Worm (Caenorhabditis elegans): ENCODE measurements around the gene T24H10.4.
A peak's percentile ranks its signal among the peaks of the same experiment; 100 is the strongest.

The T24H10.4 gene

ce11 chrII:9141110-9141509 is 31.8 kb downstream of the T24H10.4 start:
- peak in 1 of 2 experiments; percentile 52 for TF ChIP-seq unc-62 (GFP tag; optimal IDR thresholded peaks at IDR 0.05 in 1 of 2)
- TF ChIP-seq unc-62 (tag; optimal IDR thresholded peaks at IDR 0.05), result no peak
- TF ChIP-seq arid-1 (GFP tag; conservative IDR thresholded peaks at IDR 0.05), result no peak

DNA sequence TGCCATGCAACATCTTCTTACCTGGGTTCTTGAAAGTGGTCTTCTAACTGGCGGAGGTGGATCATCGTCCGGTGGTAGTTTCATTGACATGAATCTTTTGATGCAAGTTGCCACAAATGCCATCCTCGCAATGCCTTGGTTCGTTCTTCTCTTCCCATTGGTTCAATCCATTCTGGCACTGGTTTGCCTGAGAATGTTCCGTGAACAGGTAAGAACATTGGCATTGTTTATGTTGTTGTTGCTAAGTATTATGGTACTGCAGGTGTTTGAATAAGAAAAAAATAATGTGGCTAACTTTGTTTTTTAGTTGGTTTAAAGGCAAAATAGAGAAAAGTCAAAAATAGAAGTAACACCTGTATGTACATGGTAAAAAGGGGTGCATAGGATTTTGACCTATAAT is 34.5 kb downstream of the T24H10.4 start:
- peak in 1 of 2 experiments; percentile 93 for TF ChIP-seq unc-62 (GFP tag; optimal IDR thresholded peaks at IDR 0.05 in 1 of 2)
- TF ChIP-seq unc-62 (tag; optimal IDR thresholded peaks at IDR 0.05), result no peak
- TF ChIP-seq fos-1 (tag; optimal IDR thresholded peaks at IDR 0.05), result no peak

DNA sequence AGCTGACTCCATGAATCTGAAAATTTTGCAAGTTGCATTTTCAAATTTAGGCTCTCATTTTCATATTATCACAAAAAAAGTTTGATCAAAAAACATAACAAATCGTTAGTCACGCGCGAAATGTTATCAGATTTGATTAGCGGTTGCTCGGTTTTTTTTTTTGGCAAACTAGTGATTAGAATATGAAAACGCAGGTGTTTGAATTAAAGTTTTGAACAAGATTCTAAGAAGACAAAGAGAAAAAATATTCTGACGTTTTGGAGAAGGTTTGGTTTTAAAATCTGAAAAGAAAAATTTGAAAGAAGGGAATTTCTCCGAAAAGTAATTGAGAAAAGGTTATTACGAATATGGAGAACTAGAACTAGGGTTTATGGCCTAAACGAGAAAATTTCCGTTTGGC is 35.0 kb downstream of the T24H10.4 start:
- TF ChIP-seq lin-15B (tag; optimal IDR thresholded peaks at IDR 0.05) (no peak), Y75B8A.6 (GFP tag; IDR thresholded peaks at IDR 0.05) (no peak), lin-39 (tag; optimal IDR thresholded peaks at IDR 0.05) (no peak), F10B5.3 (tag; optimal IDR thresholded peaks at IDR 0.05) (no peak), nhr-111 (GFP tag; optimal IDR thresholded peaks at IDR 0.05) (no peak), lin-1 (GFP tag; IDR thresholded peaks at IDR 0.05) (no peak), hlh-30 (tag; optimal IDR thresholded peaks at IDR 0.05; ENCODE audit: insufficient read depth) (no peak)

DNA sequence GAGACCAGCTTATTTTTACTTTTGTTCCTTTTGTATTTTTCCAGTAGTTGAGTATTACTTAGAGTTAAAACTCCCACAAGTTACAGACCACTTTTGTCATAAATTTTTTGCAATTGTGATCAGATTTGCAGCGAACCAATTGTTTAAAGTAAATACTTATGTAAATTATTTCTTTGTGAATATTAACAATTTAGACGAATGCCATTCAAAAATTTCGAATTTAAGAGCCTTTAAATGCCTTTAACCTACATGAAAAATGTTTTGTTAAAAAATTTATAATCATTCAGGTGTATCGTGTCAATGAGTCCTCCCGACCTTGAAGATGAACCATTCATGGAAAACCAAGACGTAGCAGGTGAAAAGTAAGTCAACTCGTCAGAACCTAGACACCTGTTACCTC is 36.6 kb downstream of the T24H10.4 start, which contains the start of gene W07A12.4:
TSS of gene W07A12.4 (plus strand) at position 301 of the 400 bp plus-strand sequence.
- TF ChIP-seq aha-1 (tag) (peak; percentile 41), sdz-12 (GFP tag; optimal IDR thresholded peaks at IDR 0.05) (no peak), lin-13 (GFP tag; optimal IDR thresholded peaks at IDR 0.05) (no peak), madf-9 (GFP tag; conservative IDR thresholded peaks at IDR 0.05) (no peak)

- no peak for TF ChIP-seq F10B5.3 (tag; optimal IDR thresholded peaks at IDR 0.05)
- no peak for TF ChIP-seq cey-2 (tag; optimal IDR thresholded peaks at IDR 0.05; ENCODE audit: borderline replicate concordance, insufficient read depth)
- no peak for TF ChIP-seq set-16 (GFP tag; IDR thresholded peaks at IDR 0.05)
- no peak for TF ChIP-seq aly-2 (tag; optimal IDR thresholded peaks at IDR 0.05)
- no peak for TF ChIP-seq mxl-2 (GFP tag; conservative IDR thresholded peaks at IDR 0.05)
- no peak for TF ChIP-seq Y5F2A.4 (GFP tag; optimal IDR thresholded peaks at IDR 0.05)
- TF ChIP-seq D1046.2 (GFP tag; IDR thresholded peaks at IDR 0.05), result no peak
- TF ChIP-seq hlh-30 (tag; optimal IDR thresholded peaks at IDR 0.05; ENCODE audit: insufficient read depth), result no peak
- TF ChIP-seq ctbp-1 (GFP tag; IDR thresholded peaks at IDR 0.05), result no peak
- TF ChIP-seq pqm-1 (tag; optimal IDR thresholded peaks at IDR 0.05), result no peak
- no peak for TF ChIP-seq ceh-32 (tag; optimal IDR thresholded peaks at IDR 0.05; ENCODE audit: poor library complexity)
- TF ChIP-seq arid-1 (GFP tag; conservative IDR thresholded peaks at IDR 0.05), result no peak
- no peak for TF ChIP-seq nhr-42 (GFP tag; IDR thresholded peaks at IDR 0.05)
- TF ChIP-seq fkh-10 (GFP tag; optimal IDR thresholded peaks at IDR 0.05), result no peak
- no peak for TF ChIP-seq lin-39 (tag; optimal IDR thresholded peaks at IDR 0.05)
- no peak for TF ChIP-seq ces-1 (GFP tag; optimal IDR thresholded peaks at IDR 0.05)
Measured at ce11 chrII:9148079-9148478, 38.7 kb downstream of the T24H10.4 start.

DNA sequence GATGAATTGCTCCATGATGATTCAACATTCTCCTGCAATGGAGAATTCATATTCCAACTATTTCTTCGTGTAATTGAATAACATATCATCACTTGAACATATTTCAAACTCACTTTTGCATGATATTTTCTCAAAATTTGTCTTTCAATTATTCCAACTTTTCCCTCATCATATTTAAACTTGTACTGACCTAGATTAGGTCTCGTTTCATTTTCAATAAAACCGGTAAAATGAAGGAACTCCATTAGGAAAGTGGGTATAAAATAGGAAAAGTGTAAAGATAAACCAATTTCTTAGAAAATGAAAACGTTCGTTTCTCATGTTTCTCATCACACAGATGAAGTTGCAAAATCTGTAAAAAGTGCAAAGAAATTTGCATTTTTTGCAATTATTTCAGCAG is 42.9 kb downstream of the T24H10.4 start, which contains the start of gene col-78:
TSS of gene col-78 (plus strand) at position 301 of the 400 bp plus-strand sequence.
- no peak for TF ChIP-seq daf-16 (GFP tag; optimal IDR thresholded peaks at IDR 0.05)
- TF ChIP-seq daf-16 (tag; optimal IDR thresholded peaks at IDR 0.05), result no peak
- no peak for TF ChIP-seq Y5F2A.4 (GFP tag; optimal IDR thresholded peaks at IDR 0.05)
- TF ChIP-seq snpc-1.2 (GFP tag; IDR thresholded peaks at IDR 0.05), result no peak
- TF ChIP-seq aha-1 (tag), result no peak
- no peak for TF ChIP-seq gei-8 (GFP tag; optimal IDR thresholded peaks at IDR 0.05)
- TF ChIP-seq fos-1 (tag; optimal IDR thresholded peaks at IDR 0.05), result no peak
- TF ChIP-seq zfp-3 (GFP tag; conservative IDR thresholded peaks at IDR 0.05), result no peak
- TF ChIP-seq tra-1 (GFP tag; IDR thresholded peaks at IDR 0.05), result no peak
- no peak for TF ChIP-seq unc-62 (GFP tag; optimal IDR thresholded peaks at IDR 0.05 in 1 of 2)
- TF ChIP-seq unc-62 (tag; optimal IDR thresholded peaks at IDR 0.05), result no peak
- no peak for TF ChIP-seq hif-1 (tag; optimal IDR thresholded peaks at IDR 0.05)
- TF ChIP-seq dmd-9 (GFP tag; IDR thresholded peaks at IDR 0.05), result no peak
- no peak for TF ChIP-seq aly-2 (tag; optimal IDR thresholded peaks at IDR 0.05)
- TF ChIP-seq ces-1 (GFP tag; optimal IDR thresholded peaks at IDR 0.05), result no peak
- no peak for TF ChIP-seq unc-39 (tag; optimal IDR thresholded peaks at IDR 0.05)
- TF ChIP-seq mxl-2 (GFP tag; conservative IDR thresholded peaks at IDR 0.05), result no peak
- no peak for TF ChIP-seq ceh-82 (tag; optimal IDR thresholded peaks at IDR 0.05)
- TF ChIP-seq F37D6.2 (tag; optimal IDR thresholded peaks at IDR 0.05), result no peak

Measured in whole organism, L4 larva.